Worm (Caenorhabditis elegans) whole organism, young adult: ENCODE data around the gene C14B4.2.

Experiments used
- Y53G8AR.9 ChIP-seq: fragments of 200-800 bp; sonication (Bioruptor generic); conservative IDR thresholded peaks from 2 replicates; pipeline ENCODE4 v1.3.6; 2022; ENCODE audit warnings: missing genetic modification reagents, missing genetic modification characterization, missing compliant biosample characterization
- ama-1 ChIP-seq, 3 experiments: fragments of 150-350 bp in 1 of 3; sonication (generic microtip) in 2 of 3; optimal IDR thresholded peaks; 2 replicates each; lab custom pipeline; 2014 to 2018; ENCODE audit warnings: missing biosample characterization in 2 of 3, missing genetic modification characterization in 2 of 3, missing genetic modification reagents in 2 of 3
- attf-3 ChIP-seq: fragments of 200-800 bp; sonication (Bioruptor generic); conservative IDR thresholded peaks from 2 replicates; pipeline ENCODE4 v1.3.6; 2022; ENCODE audit warnings: missing genetic modification reagents, missing genetic modification characterization, missing compliant biosample characterization
- ccch-3 ChIP-seq: fragments of 200-800 bp; sonication (Bioruptor generic); optimal IDR thresholded peaks from 2 replicates; lab custom pipeline; 2018; ENCODE audit warnings: mild to moderate bottlenecking, missing genetic modification characterization, missing compliant biosample characterization
- egrh-3 ChIP-seq: fragments of 200-800 bp; sonication (Bioruptor generic); IDR thresholded peaks from 2 replicates; pipeline ENCODE4 v1.3.6; 2022; ENCODE audit warnings: missing genetic modification reagents, missing genetic modification characterization, missing compliant biosample characterization
- nhr-179 ChIP-seq: sonication (generic microtip); optimal IDR thresholded peaks from 2 replicates; lab custom pipeline; 2016; ENCODE audit warnings: mild to moderate bottlenecking, missing genetic modification characterization, missing compliant biosample characterization

- TF ChIP-seq egrh-3 (GFP tag; lab: Robert Waterston, UW), result no peak
- TF ChIP-seq ccch-3 (GFP tag; lab: Kevin White, UChicago), result no peak
- no peak for TF ChIP-seq attf-3
- TF ChIP-seq nhr-179 (tag; lab: Kevin White, UChicago), result no peak
- no peak for TF ChIP-seq ama-1 (optimal IDR thresholded peaks at IDR 0.05; lab: Kevin White, UChicago)
- TF ChIP-seq ama-1 (GFP tag; optimal IDR thresholded peaks at IDR 0.05; lab: Kevin White, UChicago), result no peak
- no peak for TF ChIP-seq Y53G8AR.9 (GFP tag; lab: Robert Waterston, UW)
Observed at ce11 chrV:19371777-19372176, 9.3 kb upstream of the C14B4.2 start.
